Fruit fly (Drosophila melanogaster): ENCODE results near the gene Nprl3.

dm6 chr3L:13964635-13965501 is 36.8 kb downstream of the Nprl3 start, which contains the start of the genes Meics, Nxf3 and ssp2:
- no peak for TF ChIP-seq CG34367 (tag; optimal IDR thresholded peaks at IDR 0.05)
- no peak for TF ChIP-seq CG14655 (GFP tag; optimal IDR thresholded peaks at IDR 0.05)
- TF ChIP-seq CG9948 (tag; optimal IDR thresholded peaks at IDR 0.05): no peak
- TF ChIP-seq CG8159 (tag; optimal IDR thresholded peaks at IDR 0.05): no peak
- no peak for TF ChIP-seq Pif1B (GFP tag; optimal IDR thresholded peaks at IDR 0.05)
- no peak for TF ChIP-seq rn (GFP tag; IDR thresholded peaks at IDR 0.05)
- TF ChIP-seq CG8301 (tag; optimal IDR thresholded peaks at IDR 0.05): no peak
- TF ChIP-seq CG12605 (GFP tag; IDR thresholded peaks at IDR 0.05): no peak
- TF ChIP-seq Ets98B (GFP tag; IDR thresholded peaks at IDR 0.05): no peak
- no peak for TF ChIP-seq CG13204 (GFP tag; optimal IDR thresholded peaks at IDR 0.05)
- no peak for TF ChIP-seq EcR (GFP tag; optimal IDR thresholded peaks at IDR 0.05)

Data from whole organism, pupa.